Fruit fly (Drosophila melanogaster) whole organism, pupa: ENCODE data around the gene CG43184.

Experiments used
- CG10348 ChIP-seq: fragments of 200-800 bp; sonication (Bioruptor generic); IDR thresholded peaks from 2 replicates; pipeline ENCODE4 v1.3.6; 2022; ENCODE audit warnings: missing biosample characterization, missing genetic modification characterization
- CG12605 ChIP-seq: fragments of 200-800 bp; sonication (Bioruptor generic); IDR thresholded peaks from 2 replicates; pipeline ENCODE4 v1.3.6; 2022; ENCODE audit warnings: missing biosample characterization, missing genetic modification characterization
- CG13204 ChIP-seq: fragments of 200-800 bp; sonication (Bioruptor generic); optimal IDR thresholded peaks from 2 replicates; lab custom pipeline; 2018; ENCODE audit warnings: missing biosample characterization, mild to moderate bottlenecking, missing genetic modification characterization, moderate library complexity
- CG14655 ChIP-seq: fragments of 200-800 bp; sonication (Bioruptor generic); optimal IDR thresholded peaks from 3 replicates; lab custom pipeline; 2017; ENCODE audit warnings: mild to moderate bottlenecking, missing biosample characterization, missing genetic modification reagents, missing genetic modification characterization
- CG15710 ChIP-seq: fragments of 200-800 bp; sonication (Bioruptor generic); optimal IDR thresholded peaks from 2 replicates; lab custom pipeline; 2018; ENCODE audit warnings: missing biosample characterization, mild to moderate bottlenecking, missing genetic modification characterization, moderate library complexity
- CG17806 ChIP-seq: fragments of 200-800 bp; sonication (Bioruptor generic); optimal IDR thresholded peaks from 2 replicates; lab custom pipeline; 2018; ENCODE audit warnings: missing biosample characterization, mild to moderate bottlenecking, missing genetic modification characterization, moderate library complexity
- CG32121 ChIP-seq: fragments of 200-800 bp; sonication (Bioruptor generic); IDR thresholded peaks from 2 replicates; pipeline ENCODE4 v1.3.6; 2022; ENCODE audit warnings: missing biosample characterization, missing genetic modification characterization
- CG34367 ChIP-seq: fragments of 200-800 bp; sonication (Bioruptor generic); optimal IDR thresholded peaks from 2 replicates; lab custom pipeline; 2018; ENCODE audit warnings: missing biosample characterization, mild to moderate bottlenecking, missing genetic modification characterization
- CG4496 ChIP-seq: fragments of 200-800 bp; sonication (Bioruptor generic); IDR thresholded peaks from 3 replicates; pipeline ENCODE4 v1.3.6; 2022; ENCODE audit warnings: missing biosample characterization, missing genetic modification characterization
- CG8159 ChIP-seq: fragments of 200-800 bp; sonication (Bioruptor generic); optimal IDR thresholded peaks from 3 replicates; lab custom pipeline; 2018; ENCODE audit warnings: missing biosample characterization, mild to moderate bottlenecking, missing genetic modification characterization, moderate library complexity
- CG9948 ChIP-seq: fragments of 200-800 bp; sonication (Bioruptor generic); optimal IDR thresholded peaks from 2 replicates; lab custom pipeline; 2018; ENCODE audit warnings: missing biosample characterization, mild to moderate bottlenecking, missing genetic modification characterization, moderate library complexity
- D1 ChIP-seq: fragments of 200-800 bp; sonication (Bioruptor generic); optimal IDR thresholded peaks from 2 replicates; lab custom pipeline; 2018; ENCODE audit warnings: missing biosample characterization, mild to moderate bottlenecking, missing genetic modification characterization, moderate library complexity
- Ets98B ChIP-seq: fragments of 200-800 bp; sonication (Bioruptor generic); IDR thresholded peaks from 2 replicates; pipeline ENCODE4 v1.3.6; 2022; ENCODE audit warnings: missing biosample characterization, missing genetic modification characterization
- Pif1A ChIP-seq: fragments of 200-800 bp; sonication (Bioruptor generic); optimal IDR thresholded peaks from 3 replicates; lab custom pipeline; 2016; ENCODE audit warnings: missing biosample characterization, missing genetic modification characterization
- Pif1B ChIP-seq: fragments of 200-800 bp; sonication (Bioruptor generic); optimal IDR thresholded peaks from 3 replicates; lab custom pipeline; 2016; ENCODE audit warnings: missing biosample characterization, missing genetic modification characterization
- Snoo ChIP-seq: fragments of 200-800 bp; sonication (Bioruptor generic); optimal IDR thresholded peaks from 3 replicates; lab custom pipeline; 2017; ENCODE audit warnings: missing biosample characterization, mild to moderate bottlenecking, missing genetic modification characterization, inconsistent platforms
- fd96Ca ChIP-seq: fragments of 200-800 bp; sonication (Bioruptor generic); IDR thresholded peaks from 3 replicates; pipeline ENCODE4 v1.3.6; 2022; ENCODE audit warnings: missing biosample characterization, missing genetic modification characterization
- gl ChIP-seq: fragments of 200-800 bp; sonication (Bioruptor generic); optimal IDR thresholded peaks from 2 replicates; lab custom pipeline; 2018; ENCODE audit warnings: missing biosample characterization, mild to moderate bottlenecking, missing genetic modification characterization
- rn ChIP-seq: fragments of 200-800 bp; sonication (Bioruptor generic); IDR thresholded peaks from 2 replicates; pipeline ENCODE4 v1.3.6; 2022; ENCODE audit warnings: missing biosample characterization, missing genetic modification characterization

The CG43184 gene

DNA sequence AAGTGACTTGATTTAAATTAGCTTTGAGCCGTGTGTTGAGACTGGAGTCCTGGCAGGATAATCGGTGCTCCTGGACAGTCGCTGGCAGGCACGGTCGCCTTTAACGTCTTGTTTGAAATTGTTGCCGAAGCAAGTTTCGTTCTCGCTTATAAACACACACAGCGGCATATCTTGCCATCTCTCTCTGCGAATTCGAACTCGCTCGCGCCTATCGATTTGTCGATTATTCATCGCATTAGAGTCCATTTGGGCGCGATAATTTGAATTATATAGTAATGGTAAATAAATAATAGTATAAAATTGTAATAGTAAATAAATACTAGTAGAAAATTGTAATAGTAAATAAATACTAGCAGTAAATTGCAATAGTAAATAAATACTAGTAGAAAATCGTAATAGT, 29.2 kb downstream of the CG43184 start, which contains the start of gene CG8745:
TSS of gene CG8745 (minus strand) at position 126 of the 400 bp plus-strand sequence.
- TF ChIP-seq rn (GFP tag; lab: Robert Waterston, UW) (no peak), D1 (tag; lab: Kevin White, UChicago) (peak; percentile 9)

DNA sequence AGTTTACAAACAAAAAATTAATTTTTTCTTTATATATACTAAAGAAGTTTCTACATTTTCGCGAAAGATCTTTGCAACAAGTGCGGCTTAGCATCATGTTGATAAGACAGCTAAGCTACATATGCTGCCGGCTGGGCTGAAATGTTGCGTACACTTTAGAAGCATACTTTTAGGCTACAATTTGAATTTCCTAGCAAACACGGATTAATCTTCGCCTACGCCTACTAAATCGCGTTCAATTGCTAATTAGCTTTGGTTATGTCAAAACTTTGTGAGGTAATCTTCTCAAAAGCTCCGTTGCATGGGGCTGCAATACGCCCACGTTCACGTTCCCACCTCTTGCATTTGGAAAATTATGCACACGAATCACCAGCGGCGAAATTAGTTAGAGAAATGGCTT, 39.4 kb downstream of the CG43184 start:
- TF ChIP-seq CG8159 (no peak), CG14655 (GFP tag; lab: Kevin White, UChicago) (no peak), Ets98B (GFP tag; lab: Robert Waterston, UW) (no peak), Pif1B (GFP tag; lab: Kevin White, UChicago) (no peak), CG12605 (GFP tag; lab: Robert Waterston, UW) (no peak), CG4496 (GFP tag; lab: Robert Waterston, UW) (no peak), CG13204 (no peak)

DNA sequence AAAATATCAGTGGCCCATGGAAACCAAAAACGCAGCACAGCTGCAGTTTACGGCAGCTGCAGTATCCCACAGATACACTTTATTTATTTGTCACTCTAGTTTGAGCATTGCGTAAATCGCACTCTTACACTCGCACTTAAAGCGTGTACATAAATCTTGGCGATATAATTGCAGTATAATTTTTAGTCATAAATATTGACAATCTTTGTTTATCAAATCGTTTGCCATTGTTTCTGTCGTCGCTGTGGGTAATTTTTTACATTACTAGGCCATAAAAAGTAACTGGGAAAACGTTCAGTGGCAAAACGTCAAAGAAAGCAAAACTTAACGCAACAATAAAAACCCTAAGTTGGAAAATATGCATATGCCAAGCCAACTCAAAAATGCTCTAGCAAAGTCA, 40.3 kb downstream of the CG43184 start:
- TF ChIP-seq rn (GFP tag; lab: Robert Waterston, UW) (peak; percentile 51; the same call in 1 of the 2 replicates), CG14655 (GFP tag; lab: Kevin White, UChicago) (no peak), CG32121 (peak; percentile 64), Pif1A (GFP tag; lab: Kevin White, UChicago) (peak; percentile 64), CG4496 (GFP tag; lab: Robert Waterston, UW) (peak; percentile 81), Ets98B (GFP tag; lab: Robert Waterston, UW) (no peak), CG34367 (no peak)

DNA sequence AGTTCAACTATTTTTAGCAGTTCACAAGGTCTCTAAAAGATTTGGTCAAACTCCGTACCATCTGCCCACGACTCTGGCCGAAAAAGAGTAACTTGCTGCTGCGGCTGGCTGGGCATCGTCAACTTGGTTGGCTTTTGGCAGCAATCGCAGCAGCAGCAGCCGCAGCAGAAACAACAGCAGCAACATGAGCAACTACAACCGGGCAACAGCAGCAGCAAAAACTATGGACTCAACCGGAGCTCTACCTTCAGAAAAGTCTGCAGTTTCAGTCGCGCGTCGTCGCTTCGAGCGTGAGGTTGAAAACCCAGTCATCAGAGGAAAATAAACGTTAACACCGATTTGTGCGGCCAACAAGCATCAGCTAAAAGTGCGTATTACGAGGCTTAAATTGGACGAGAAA, 41.2 kb downstream of the CG43184 start, which contains the start of gene CG13737:
TSS of gene CG13737 (plus strand) at position 266 of the 400 bp plus-strand sequence.
- TF ChIP-seq Snoo: no peak
- no peak for TF ChIP-seq CG15710
- TF ChIP-seq Pif1B (GFP tag; lab: Kevin White, UChicago): peak; percentile 5
- TF ChIP-seq Ets98B (GFP tag; lab: Robert Waterston, UW): no peak
- TF ChIP-seq Pif1A (GFP tag; lab: Kevin White, UChicago): no peak
- peak; percentile 1 for TF ChIP-seq CG13204
- no peak for TF ChIP-seq rn (GFP tag; lab: Robert Waterston, UW)
- no peak for TF ChIP-seq CG8159
- 0 out of 3 replicates have a peak, but pooled peaks have one; percentile 61 for TF ChIP-seq fd96Ca (GFP tag; lab: Robert Waterston, UW)
- TF ChIP-seq CG4496 (GFP tag; lab: Robert Waterston, UW): 0 out of 3 replicates have a peak, but pooled peaks have one; percentile 66
- TF ChIP-seq CG10348 (GFP tag; lab: Robert Waterston, UW): no peak

DNA sequence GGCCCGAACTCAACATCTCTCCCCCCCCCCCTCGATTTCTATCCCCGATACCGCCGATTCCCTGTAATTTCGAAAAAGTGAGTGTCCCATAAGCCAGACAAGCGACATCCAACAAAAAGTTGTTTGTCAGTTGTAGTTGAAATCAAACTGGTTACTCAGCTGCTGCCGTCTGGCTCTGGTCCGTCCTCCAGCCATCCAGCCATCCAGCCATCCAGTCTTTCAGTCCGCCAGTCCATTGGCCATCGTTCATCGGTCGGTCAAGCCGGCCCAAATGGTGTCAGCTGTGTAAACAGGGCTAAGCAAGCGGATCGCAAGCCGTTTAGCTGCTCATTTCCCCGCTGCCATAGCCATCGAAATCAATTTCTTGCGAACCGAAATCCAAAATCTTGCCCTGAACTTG, 44.0 kb downstream of the CG43184 start:
- TF ChIP-seq CG13204 (peak; percentile 5), fd96Ca (GFP tag; lab: Robert Waterston, UW) (no peak), Snoo (no peak)

DNA sequence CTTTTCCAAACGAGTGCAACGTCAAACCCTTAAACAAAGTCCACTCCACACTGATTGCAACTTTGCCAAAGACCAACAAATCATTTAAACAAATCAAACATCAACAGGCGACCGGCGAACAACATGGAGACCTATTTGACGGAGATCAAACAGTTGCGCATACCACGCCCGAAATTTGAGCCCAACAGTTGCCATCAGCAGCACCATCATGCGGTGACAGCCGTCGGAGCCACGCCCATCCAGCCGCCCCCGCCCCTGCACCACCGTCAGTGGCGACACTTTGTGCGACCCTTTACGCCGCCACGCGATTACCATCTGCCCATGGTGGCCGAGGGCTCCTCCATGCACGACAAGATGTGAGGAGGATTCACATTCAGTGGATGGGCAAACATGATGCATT, 45.0 kb downstream of the CG43184 start:
- TF ChIP-seq CG12605 (GFP tag; lab: Robert Waterston, UW): no peak
- no peak for TF ChIP-seq CG13204
- TF ChIP-seq CG9948 (tag; lab: Kevin White, UChicago): no peak
- TF ChIP-seq rn (GFP tag; lab: Robert Waterston, UW): no peak
- no peak for TF ChIP-seq Snoo
- TF ChIP-seq CG32121: no peak
- TF ChIP-seq CG34367: no peak

DNA sequence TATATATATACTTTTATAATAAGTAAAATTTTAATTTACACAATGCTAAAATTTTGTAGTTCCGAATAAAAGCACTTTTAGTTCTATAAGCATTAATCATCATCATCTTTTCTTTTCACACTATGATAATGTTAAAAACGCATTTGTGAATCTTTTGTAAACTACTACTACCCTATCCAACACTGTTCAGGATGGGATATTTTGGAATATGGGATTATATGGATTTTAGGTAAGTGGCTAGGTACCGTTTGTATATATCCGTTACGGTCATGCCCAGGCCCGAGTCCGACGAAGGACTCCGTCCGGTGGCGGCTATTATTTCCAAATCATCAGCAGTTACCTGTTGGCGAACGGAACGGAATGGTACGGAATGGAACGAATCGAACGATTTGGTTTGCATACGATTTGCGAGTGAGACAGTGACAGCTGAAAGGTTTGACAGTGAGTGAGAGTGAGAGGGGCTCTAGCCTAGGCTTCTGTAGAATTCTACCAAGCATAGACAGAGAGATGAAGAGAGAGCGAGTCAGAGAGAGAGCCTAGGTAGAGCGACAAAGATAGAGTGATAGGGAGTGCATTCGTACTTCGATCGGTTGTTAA, 47.0 kb downstream of the CG43184 start:
- TF ChIP-seq D1 (tag; lab: Kevin White, UChicago): no peak
- no peak for TF ChIP-seq CG17806 (tag; lab: Kevin White, UChicago)
- TF ChIP-seq CG10348 (GFP tag; lab: Robert Waterston, UW): no peak
- no peak for TF ChIP-seq CG13204
- no peak for TF ChIP-seq CG9948 (tag; lab: Kevin White, UChicago)
- no peak for TF ChIP-seq CG4496 (GFP tag; lab: Robert Waterston, UW)

DNA sequence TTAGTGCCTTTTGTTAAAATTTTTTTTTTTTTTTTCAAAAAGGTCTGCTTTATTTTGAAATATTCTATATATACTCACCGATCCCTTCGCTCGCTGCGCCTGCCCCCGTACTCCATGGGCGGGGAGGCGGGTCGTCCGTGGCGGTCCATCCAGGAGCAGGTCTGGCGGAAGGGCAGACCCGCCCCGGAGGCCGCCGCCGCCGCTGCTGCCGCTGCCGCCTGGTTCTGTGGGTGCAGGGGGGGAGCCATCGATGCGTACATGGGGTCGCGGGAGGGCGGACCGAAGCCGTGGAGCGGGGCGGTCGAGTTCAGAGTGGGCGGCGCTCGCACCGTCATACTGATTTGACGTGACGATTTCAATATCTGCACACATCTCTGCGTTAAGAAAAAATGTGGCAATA, 49.5 kb downstream of the CG43184 start:
- TF ChIP-seq CG13204: no peak
- TF ChIP-seq CG15710: no peak
- TF ChIP-seq CG32121: no peak
- TF ChIP-seq CG8159: no peak
- TF ChIP-seq gl (tag; lab: Kevin White, UChicago): no peak
- TF ChIP-seq Pif1A (GFP tag; lab: Kevin White, UChicago): no peak
- no peak for TF ChIP-seq CG14655 (GFP tag; lab: Kevin White, UChicago)
- TF ChIP-seq Snoo: no peak
- TF ChIP-seq CG9948 (tag; lab: Kevin White, UChicago): no peak
- TF ChIP-seq Ets98B (GFP tag; lab: Robert Waterston, UW): no peak
- TF ChIP-seq CG17806 (tag; lab: Kevin White, UChicago): no peak
- TF ChIP-seq, all 21 proteins: peak for 0
